Fruit fly (Drosophila melanogaster): ENCODE measurements around the gene snf.

snf gene

DNA sequence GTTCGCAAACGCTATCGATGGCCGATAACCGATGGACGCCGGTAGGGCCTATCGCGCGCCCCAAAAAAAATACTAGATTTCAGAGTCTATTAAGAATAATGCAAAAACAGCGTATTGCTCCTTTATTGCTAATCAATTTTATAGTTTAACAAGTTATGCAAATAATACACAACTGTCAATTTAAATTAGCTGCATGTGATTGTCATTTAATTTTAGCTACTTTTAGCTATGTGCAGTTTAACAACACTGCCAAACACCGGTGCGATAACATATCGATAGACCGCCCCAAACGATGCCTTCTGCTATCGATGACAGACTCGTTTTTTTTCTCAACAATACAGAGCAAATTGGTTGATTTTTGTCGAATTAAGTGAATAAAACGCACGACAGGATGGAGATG is at the start of gene snf, which contains the start of gene Cdk7 (continued):
- TF ChIP-seq CG12236 (GFP tag; optimal IDR thresholded peaks at IDR 0.05) (peak; percentile 13), unpg (GFP tag; optimal IDR thresholded peaks at IDR 0.05) (no peak), CG2712 (tag; optimal IDR thresholded peaks at IDR 0.05) (no peak), ci (GFP tag; IDR thresholded peaks at IDR 0.05) (no peak), CG2889 (GFP tag; IDR thresholded peaks at IDR 0.05) (no peak), H15 (GFP tag; IDR thresholded peaks at IDR 0.05) (no peak), CG10565 (GFP tag; optimal IDR thresholded peaks at IDR 0.05) (no peak), ind (GFP tag; optimal IDR thresholded peaks at IDR 0.05) (peak; percentile 37), CG2129 (GFP tag; IDR thresholded peaks at IDR 0.05; ENCODE audit: partially characterized antibody) (peak; percentile 74), Scr (GFP tag; IDR thresholded peaks at IDR 0.05; ENCODE audit: partially characterized antibody) (peak; percentile 87), CG10267 (tag; optimal IDR thresholded peaks at IDR 0.05) (peak; percentile 96), CG5245 (GFP tag; optimal IDR thresholded peaks at IDR 0.05) (no peak), Deaf1 (tag; optimal IDR thresholded peaks at IDR 0.05) (no peak), CG30020 (tag; optimal IDR thresholded peaks at IDR 0.05) (peak; percentile 57), CG15269 (tag; optimal IDR thresholded peaks at IDR 0.05) (no peak), schlank (tag; optimal IDR thresholded peaks at IDR 0.05) (no peak), Med (GFP tag) (peak; percentile 93), dpn (GFP tag; optimal IDR thresholded peaks at IDR 0.05) (peak; percentile 56 to 57), nerfin-1 (tag; optimal IDR thresholded peaks at IDR 0.05) (no peak), Hsf (GFP tag; optimal IDR thresholded peaks at IDR 0.05) (peak; percentile 70), CG31365 (tag; optimal IDR thresholded peaks at IDR 0.05) (no peak), zfh1 (GFP tag; IDR thresholded peaks at IDR 0.05) (peak; percentile 65; the same call in 2 of the 3 replicates), CG42726 (GFP tag; IDR thresholded peaks at IDR 0.05; ENCODE audit: partially characterized antibody) (peak; percentile 42; the same call in 1 of the 2 replicates), HmgD (GFP tag; optimal IDR thresholded peaks at IDR 0.05) (peak; percentile 54)

DNA sequence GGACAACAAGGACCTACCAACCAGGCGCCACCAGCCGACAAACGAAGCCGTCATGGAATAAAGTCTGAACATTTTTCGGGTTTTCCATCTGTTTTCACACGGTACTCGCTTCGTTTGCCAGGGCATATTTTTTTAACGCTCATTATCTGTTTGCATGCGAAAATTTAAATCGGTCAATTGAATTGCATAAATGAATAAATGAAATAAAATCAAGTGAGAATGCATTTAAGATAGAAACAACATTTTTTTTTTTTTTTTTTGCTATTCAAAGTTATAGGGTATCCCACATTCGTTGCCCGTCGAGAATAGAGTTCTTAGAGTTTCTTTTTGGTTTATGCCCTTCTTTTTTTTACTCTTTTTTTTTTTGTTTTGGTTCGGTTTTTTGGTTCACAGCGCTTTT is 23.2 kb upstream of the snf start:
- TF ChIP-seq CG18764 (GFP tag; optimal IDR thresholded peaks at IDR 0.05), result peak; percentile 38
- TF ChIP-seq Xrp1 (GFP tag; IDR thresholded peaks at IDR 0.05), result peak; percentile 59
- TF ChIP-seq CG11504 (tag; optimal IDR thresholded peaks at IDR 0.05), result peak; percentile 72
- TF ChIP-seq pum (GFP tag; optimal IDR thresholded peaks at IDR 0.05), result peak; percentile 32
- TF ChIP-seq CG10979 (tag; optimal IDR thresholded peaks at IDR 0.05), result peak; percentile 64
- no peak for TF ChIP-seq Poxn (GFP tag; IDR thresholded peaks at IDR 0.05)
- peak; percentile 74 for TF ChIP-seq CG9727 (GFP tag; optimal IDR thresholded peaks at IDR 0.05)
- TF ChIP-seq pan (optimal IDR thresholded peaks at IDR 0.05), result no peak
- peak in 1 of 2 experiments; percentile 49 for TF ChIP-seq pan (GFP tag; optimal IDR thresholded peaks at IDR 0.05 in 1 of 2, IDR thresholded peaks at IDR 0.05 in 1 of 2)
- TF ChIP-seq dysf (GFP tag; IDR thresholded peaks at IDR 0.05), result peak; percentile 65; the same call in 2 of the 3 replicates
- no peak for TF ChIP-seq CG32767 (GFP tag; IDR thresholded peaks at IDR 0.05)
- 0 out of 2 replicates have a peak, but pooled peaks have one; percentile 7 for TF ChIP-seq CG9215 (GFP tag; IDR thresholded peaks at IDR 0.05)
- no peak for TF ChIP-seq CG33557 (GFP tag; optimal IDR thresholded peaks at IDR 0.05)
- TF ChIP-seq CG15269 (tag; optimal IDR thresholded peaks at IDR 0.05), result peak; percentile 51
- TF ChIP-seq gro (GFP tag; optimal IDR thresholded peaks at IDR 0.05), result peak; percentile 6
- TF ChIP-seq Chrac-16 (GFP tag; optimal IDR thresholded peaks at IDR 0.05), result peak; percentile 7
- TF ChIP-seq H2.0 (GFP tag; IDR thresholded peaks at IDR 0.05), result 0 out of 2 replicates have a peak, but pooled peaks have one; percentile 30
- peak; percentile 38 for TF ChIP-seq Deaf1 (tag; optimal IDR thresholded peaks at IDR 0.05)
- TF ChIP-seq zfh2 (GFP tag; optimal IDR thresholded peaks at IDR 0.05), result peak; percentile 13
- peak; percentile 54 for TF ChIP-seq HLH3B (GFP tag; IDR thresholded peaks at IDR 0.05)
- TF ChIP-seq BEAF-32 (GFP tag; optimal IDR thresholded peaks at IDR 0.05), result no peak
- no peak for TF ChIP-seq CrebB (tag; optimal IDR thresholded peaks at IDR 0.05)
- TF ChIP-seq gsb (GFP tag; IDR thresholded peaks at IDR 0.05), result no peak
- TF ChIP-seq D19A (tag; optimal IDR thresholded peaks at IDR 0.05), result peak; percentile 69
- no peak for TF ChIP-seq kni (GFP tag; optimal IDR thresholded peaks at IDR 0.05)
- TF ChIP-seq CG6813 (GFP tag; optimal IDR thresholded peaks at IDR 0.05), result peak; percentile 57
- TF ChIP-seq tx (GFP tag; optimal IDR thresholded peaks at IDR 0.05), result peak; percentile 9
- peak; percentile 16; the same call in 1 of the 2 replicates for TF ChIP-seq E2f2 (GFP tag; IDR thresholded peaks at IDR 0.05)
- TF ChIP-seq crc (GFP tag; optimal IDR thresholded peaks at IDR 0.05), result no peak

Measured in whole organism, embryonic.